Fruit fly (Drosophila melanogaster) whole organism, embryonic: Measurements from ENCODE around the gene Atx-1.
A peak's percentile ranks its signal among the peaks of the same experiment; 100 is the strongest.

ENCODE experiments used
- Blimp-1 ChIP-seq: fragments of 200-800 bp; sonication (Bioruptor generic); optimal IDR thresholded peaks from 3 replicates; lab custom pipeline; 2018; ENCODE audit warnings: missing biosample characterization, missing genetic modification characterization, mild to moderate bottlenecking, moderate library complexity, missing genetic modification reagents
- Bteb2 ChIP-seq: fragments of 200-800 bp; sonication (Bioruptor generic); optimal IDR thresholded peaks from 2 replicates; lab custom pipeline; 2016; ENCODE audit warnings: missing biosample characterization, missing genetic modification characterization
- CG10209 ChIP-seq: fragments of 200-800 bp; sonication (Bioruptor generic); optimal IDR thresholded peaks from 3 replicates; lab custom pipeline; 2017; ENCODE audit warnings: missing biosample characterization, mild to moderate bottlenecking, missing genetic modification characterization, missing genetic modification reagents
- CG10565 ChIP-seq: fragments of 200-800 bp; sonication (Bioruptor generic); optimal IDR thresholded peaks from 3 replicates; lab custom pipeline; 2016; ENCODE audit warnings: missing biosample characterization, mild to moderate bottlenecking, missing genetic modification characterization
- CG11398 ChIP-seq: fragments of 200-800 bp; sonication (Bioruptor generic); optimal IDR thresholded peaks from 2 replicates; lab custom pipeline; 2016; ENCODE audit warnings: missing biosample characterization, missing genetic modification characterization
- CG11560 ChIP-seq: fragments of 200-800 bp; sonication (Bioruptor generic); IDR thresholded peaks from 3 replicates; pipeline ENCODE4 v1.3.6; 2022; ENCODE audit warnings: missing biosample characterization, missing genetic modification characterization
- CG11723 ChIP-seq: fragments of 200-800 bp; sonication (Bioruptor generic); optimal IDR thresholded peaks from 2 replicates; lab custom pipeline; 2017; ENCODE audit warnings: missing biosample characterization, mild to moderate bottlenecking, missing genetic modification characterization
- CG13775 ChIP-seq: fragments of 200-800 bp; sonication (Bioruptor generic); optimal IDR thresholded peaks from 3 replicates; lab custom pipeline; 2017; ENCODE audit warnings: missing biosample characterization, mild to moderate bottlenecking, missing genetic modification characterization
- CG1529 ChIP-seq: fragments of 200-800 bp; sonication (Bioruptor generic); optimal IDR thresholded peaks from 3 replicates; lab custom pipeline; 2018; ENCODE audit warnings: missing biosample characterization, missing genetic modification characterization
- CG1602 ChIP-seq: fragments of 200-800 bp; sonication (Bioruptor generic); optimal IDR thresholded peaks from 3 replicates; lab custom pipeline; 2016; ENCODE audit warnings: missing biosample characterization, missing genetic modification characterization
- CG17612 ChIP-seq: fragments of 200-800 bp; sonication (Bioruptor generic); IDR thresholded peaks from 2 replicates; pipeline ENCODE4 v1.3.6; 2022; ENCODE audit warnings: missing biosample characterization, missing genetic modification characterization
- CG2120 ChIP-seq: fragments of 200-800 bp; sonication (Bioruptor generic); optimal IDR thresholded peaks from 3 replicates; lab custom pipeline; 2016; ENCODE audit warnings: missing biosample characterization, missing genetic modification characterization
- CG2199 ChIP-seq: fragments of 200-800 bp; sonication (Bioruptor generic); IDR thresholded peaks from 3 replicates; pipeline ENCODE4 v1.3.6; 2022; ENCODE audit warnings: missing biosample characterization, missing genetic modification characterization
- CG30403 ChIP-seq: fragments of 200-800 bp; sonication (Bioruptor generic); optimal IDR thresholded peaks from 3 replicates; lab custom pipeline; 2016; ENCODE audit warnings: missing biosample characterization, missing genetic modification characterization
- CG33213 ChIP-seq: fragments of 200-800 bp; sonication (Bioruptor generic); optimal IDR thresholded peaks from 3 replicates; lab custom pipeline; 2016; ENCODE audit warnings: missing biosample characterization, missing genetic modification characterization
- CG3726 ChIP-seq: fragments of 200-800 bp; sonication (Bioruptor generic); IDR thresholded peaks from 3 replicates; pipeline ENCODE4, ENCODE4 v1.3.6; 2022; ENCODE audit warnings: missing biosample characterization, missing genetic modification characterization
- CG6272 ChIP-seq: fragments of 200-800 bp; sonication (Bioruptor generic); IDR thresholded peaks from 2 replicates; pipeline ENCODE4 v1.3.6; 2022; ENCODE audit warnings: missing biosample characterization, missing genetic modification characterization
- CG6765 ChIP-seq: fragments of 200-800 bp; sonication (Bioruptor generic); optimal IDR thresholded peaks from 3 replicates; lab custom pipeline; 2017; ENCODE audit warnings: missing biosample characterization, mild to moderate bottlenecking, missing genetic modification characterization
- CG7372 ChIP-seq: fragments of 200-800 bp; sonication (Bioruptor generic); IDR thresholded peaks from 2 replicates; pipeline ENCODE4 v1.3.6; 2022; ENCODE audit warnings: missing biosample characterization, missing genetic modification characterization
- CG8478 ChIP-seq: fragments of >200 bp; optimal IDR thresholded peaks from 2 replicates; lab custom pipeline; 2018
- CG9932 ChIP-seq: fragments of 200-800 bp; sonication (Bioruptor generic); IDR thresholded peaks from 2 replicates; pipeline ENCODE4 v1.3.6; 2022; ENCODE audit warnings: missing biosample characterization, missing genetic modification characterization
- CHES-1-like ChIP-seq: fragments of 200-800 bp; sonication (Bioruptor generic); optimal IDR thresholded peaks from 2 replicates; lab custom pipeline; 2016; ENCODE audit warnings: missing biosample characterization, missing genetic modification characterization
- Dek ChIP-seq: fragments of 200-800 bp; sonication (Bioruptor generic); optimal IDR thresholded peaks from 3 replicates; lab custom pipeline; 2019; ENCODE audit warnings: missing biosample characterization, mild to moderate bottlenecking, missing genetic modification characterization, moderate library complexity
- HmgZ ChIP-seq: fragments of 200-800 bp; sonication (Bioruptor generic); optimal IDR thresholded peaks from 2 replicates; lab custom pipeline; 2018; ENCODE audit warnings: missing biosample characterization, mild to moderate bottlenecking, missing genetic modification characterization
- Hr3 ChIP-seq: fragments of 200-800 bp; sonication (Bioruptor generic); optimal IDR thresholded peaks from 3 replicates; lab custom pipeline; 2016; ENCODE audit warnings: missing biosample characterization, missing genetic modification characterization
- Hsf ChIP-seq: fragments of 200-800 bp; sonication (Bioruptor generic); optimal IDR thresholded peaks from 3 replicates; lab custom pipeline; 2016; ENCODE audit warnings: missing biosample characterization, missing genetic modification characterization
- Jarid2 ChIP-seq: fragments of 200-800 bp; sonication (Bioruptor generic); optimal IDR thresholded peaks from 3 replicates; lab custom pipeline; 2017; ENCODE audit warnings: mild to moderate bottlenecking, missing biosample characterization, missing genetic modification reagents, missing genetic modification characterization
- Oli ChIP-seq: fragments of 200-800 bp; sonication (Bioruptor generic); optimal IDR thresholded peaks from 2 replicates; lab custom pipeline; 2018; ENCODE audit warnings: missing biosample characterization, mild to moderate bottlenecking, missing genetic modification characterization, moderate library complexity
- Ptx1 ChIP-seq: fragments of 200-800 bp; sonication (Bioruptor generic); IDR thresholded peaks from 2 replicates; pipeline ENCODE4 v1.3.6; 2022; ENCODE audit warnings: missing biosample characterization, missing genetic modification characterization
- Six4 ChIP-seq: fragments of 200-800 bp; sonication (Bioruptor generic); optimal IDR thresholded peaks from 2 replicates; lab custom pipeline; 2016; ENCODE audit warnings: missing biosample characterization, missing genetic modification characterization
- Sox102F ChIP-seq: fragments of 200-800 bp; sonication (Bioruptor generic); optimal IDR thresholded peaks from 2 replicates; lab custom pipeline; 2018; ENCODE audit warnings: missing biosample characterization, mild to moderate bottlenecking, missing genetic modification characterization, moderate library complexity
- Trl ChIP-seq, 3 experiments: fragments of >200 bp in 2 of 3; fragments of 200-800 bp in 1 of 3; sonication (Bioruptor generic) in 1 of 3; optimal IDR thresholded peaks; 2 replicates in 1 of 3; 3 replicates in 2 of 3; lab custom pipeline; 2016 to 2017; ENCODE audit warnings: missing biosample characterization in 1 of 3, missing genetic modification characterization in 1 of 3
- Xrp1 ChIP-seq: fragments of 200-800 bp; sonication (Bioruptor generic); IDR thresholded peaks from 2 replicates; pipeline ENCODE4 v1.3.6; 2022; ENCODE audit warnings: missing biosample characterization, missing genetic modification characterization
- bsh ChIP-seq, 2 experiments: fragments of 200-800 bp; sonication (Bioruptor generic); optimal IDR thresholded peaks; 2 replicates each; lab custom pipeline; 2017 to 2018; ENCODE audit warnings: mild to moderate bottlenecking in 2 of 2, missing biosample characterization in 2 of 2, missing genetic modification characterization in 2 of 2, moderate library complexity in 1 of 2
- corto ChIP-seq: fragments of 200-800 bp; sonication (Bioruptor generic); optimal IDR thresholded peaks from 2 replicates; lab custom pipeline; 2016; ENCODE audit warnings: missing biosample characterization, mild to moderate bottlenecking, missing genetic modification characterization, moderate library complexity
- crol ChIP-seq: fragments of 200-800 bp; sonication (Bioruptor generic); IDR thresholded peaks from 2 replicates; pipeline ENCODE4 v1.3.6; 2022; ENCODE audit warnings: missing biosample characterization, missing genetic modification characterization
- crp ChIP-seq, 2 experiments: fragments of 200-800 bp; sonication (Bioruptor generic); optimal IDR thresholded peaks; 2 replicates in 1 of 2; 3 replicates in 1 of 2; lab custom pipeline; 2017; ENCODE audit warnings: missing biosample characterization in 2 of 2, missing genetic modification characterization in 2 of 2, mild to moderate bottlenecking in 1 of 2, moderate library complexity in 1 of 2
- dm ChIP-seq: fragments of 200-800 bp; sonication (Bioruptor generic); optimal IDR thresholded peaks from 3 replicates; lab custom pipeline; 2016; ENCODE audit warnings: missing biosample characterization, missing genetic modification characterization
- fd3F ChIP-seq: fragments of 200-800 bp; sonication (Bioruptor generic); optimal IDR thresholded peaks from 2 replicates; lab custom pipeline; 2018; ENCODE audit warnings: missing biosample characterization, mild to moderate bottlenecking, missing genetic modification characterization, moderate library complexity
- fru ChIP-seq: fragments of >200 bp; optimal IDR thresholded peaks from 2 replicates; lab custom pipeline; 2017
- gsb-n ChIP-seq: fragments of 200-800 bp; sonication (Bioruptor generic); optimal IDR thresholded peaks from 3 replicates; lab custom pipeline; 2018; ENCODE audit warnings: missing biosample characterization, mild to moderate bottlenecking, missing genetic modification characterization
- nmo ChIP-seq: fragments of 200-800 bp; sonication (Bioruptor generic); optimal IDR thresholded peaks from 2 replicates; lab custom pipeline; 2018; ENCODE audit warnings: missing biosample characterization, mild to moderate bottlenecking, missing genetic modification characterization, moderate library complexity
- pb ChIP-seq: fragments of 200-800 bp; sonication (Bioruptor generic); optimal IDR thresholded peaks from 3 replicates; lab custom pipeline; 2016; ENCODE audit warnings: missing biosample characterization, missing genetic modification characterization
- peb ChIP-seq: fragments of 200-800 bp; sonication (Bioruptor generic); IDR thresholded peaks from 2 replicates; pipeline ENCODE4 v1.3.6; 2022; ENCODE audit warnings: missing biosample characterization, missing genetic modification characterization
- psq ChIP-seq: fragments of 200-800 bp; sonication (Bioruptor generic); optimal IDR thresholded peaks from 2 replicates; lab custom pipeline; 2017; ENCODE audit warnings: missing biosample characterization, missing genetic modification characterization
- repo ChIP-seq: fragments of 200-800 bp; sonication (Bioruptor generic); optimal IDR thresholded peaks from 2 replicates; lab custom pipeline; 2016; ENCODE audit warnings: missing biosample characterization, missing genetic modification characterization
- scrt ChIP-seq: fragments of 200-800 bp; sonication (Bioruptor generic); optimal IDR thresholded peaks from 2 replicates; lab custom pipeline; 2018; ENCODE audit warnings: missing biosample characterization, mild to moderate bottlenecking, missing genetic modification characterization, moderate library complexity
- sens ChIP-seq: fragments of 200-800 bp; sonication (Bioruptor generic); peaks from one replicate; lab custom pipeline; 2016; ENCODE audit warnings: missing biosample characterization, missing genetic modification characterization
- ssp ChIP-seq: fragments of 200-800 bp; sonication (Bioruptor generic); IDR thresholded peaks from 2 replicates; pipeline ENCODE4 v1.3.6; 2022; ENCODE audit warnings: missing biosample characterization, missing genetic modification characterization
- tll ChIP-seq, 2 experiments: fragments of 200-800 bp in 1 of 2; fragments of >200 bp in 1 of 2; sonication (Bioruptor generic) in 1 of 2; optimal IDR thresholded peaks; 2 replicates each; lab custom pipeline; 2017 to 2019; ENCODE audit warnings: missing biosample characterization in 2 of 2, missing genetic modification characterization in 2 of 2, mild to moderate bottlenecking in 1 of 2, moderate library complexity in 1 of 2

Atx-1 gene

dm6 chrX:6856332-6856995 lies 33.5 kb downstream of the Atx-1 start (continued):
- TF ChIP-seq CG17612 (0 out of 2 replicates have a peak, but pooled peaks have one; percentile 9), Hsf (GFP tag; lab: Kevin White, UChicago) (peak; percentile 16), CG10565 (GFP tag; lab: Kevin White, UChicago) (no peak), Trl (optimal IDR thresholded peaks at IDR 0.05; lab: Kevin White, UChicago) (no peak), Trl (GFP tag; optimal IDR thresholded peaks at IDR 0.05; lab: Kevin White, UChicago) (no peak), CG3726 (GFP tag; lab: Robert Waterston, UW) (0 out of 3 replicates have a peak, but pooled peaks have one; percentile 7), Sox102F (GFP tag; lab: Kevin White, UChicago) (peak; percentile 85), HmgZ (tag; lab: Kevin White, UChicago) (peak; percentile 45), Oli (tag; lab: Kevin White, UChicago) (peak; percentile 80), Jarid2 (no peak), Six4 (peak; percentile 34), CG33213 (no peak), CHES-1-like (no peak), CG9932 (peak; percentile 67), crp (GFP tag; optimal IDR thresholded peaks at IDR 0.05; lab: Kevin White, UChicago) (no peak), ssp (GFP tag; lab: Robert Waterston, UW) (peak; percentile 60; the same call in 1 of the 2 replicates), scrt (GFP tag; lab: Kevin White, UChicago) (peak; percentile 51), Xrp1 (GFP tag; lab: Robert Waterston, UW) (peak; percentile 81), CG11398 (GFP tag; lab: Kevin White, UChicago) (no peak), Bteb2 (GFP tag; lab: Kevin White, UChicago) (no peak), CG1602 (peak; percentile 43), repo (GFP tag; lab: Kevin White, UChicago) (no peak), Hr3 (peak; percentile 51), CG13775 (peak; percentile 51), CG6272 (no peak), dm (GFP tag; lab: Kevin White, UChicago) (no peak), CG2199 (no peak), CG10209 (GFP tag; lab: Kevin White, UChicago) (peak; percentile 72), CG8478 (no peak), tll (GFP tag; optimal IDR thresholded peaks at IDR 0.05; lab: Kevin White, UChicago) (no peak), nmo (peak; percentile 80), CG1529 (GFP tag; lab: Kevin White, UChicago) (peak; percentile 33), pb (GFP tag; lab: Kevin White, UChicago) (no peak), Blimp-1 (GFP tag; lab: Kevin White, UChicago) (peak; percentile 72), corto (GFP tag; lab: Kevin White, UChicago) (no peak), gsb-n (tag; lab: Kevin White, UChicago) (peak; percentile 71), sens (peak; percentile 19), CG6765 (GFP tag; lab: Kevin White, UChicago) (no peak), CG7372 (GFP tag; lab: Robert Waterston, UW) (peak; percentile 70), CG2120 (GFP tag; lab: Kevin White, UChicago) (peak; percentile 55), CG11560 (tag; lab: Robert Waterston, UW) (0 out of 3 replicates have a peak, but pooled peaks have one; percentile 7), crol (GFP tag; lab: Robert Waterston, UW) (peak; percentile 85), bsh (GFP tag; optimal IDR thresholded peaks at IDR 0.05; lab: Kevin White, UChicago) (peak in 1 of 2 experiments; percentile 78), fru (lab: Kevin White, UChicago) (no peak), fd3F (GFP tag; lab: Kevin White, UChicago) (peak; percentile 61), Dek (tag; lab: Kevin White, UChicago) (peak; percentile 76), Ptx1 (GFP tag; lab: Robert Waterston, UW) (peak; percentile 79), psq (GFP tag; lab: Kevin White, UChicago) (no peak), CG30403 (peak; percentile 64), CG11723 (GFP tag; lab: Kevin White, UChicago) (no peak), peb (no peak)
